Worm (Caenorhabditis elegans) whole organism, L3 larva: ENCODE results near the gene F29A7.6.

Experiments used
- ZK546.5 ChIP-seq: sonication (generic microtip); optimal IDR thresholded peaks from 2 replicates; lab custom pipeline; 2017; ENCODE audit warnings: missing biosample characterization, missing genetic modification characterization
- ama-1 ChIP-seq: fragments of 150-350 bp; optimal IDR thresholded peaks from 2 replicates; lab custom pipeline; 2018
- fkh-10 ChIP-seq: sonication (generic microtip); optimal IDR thresholded peaks from 2 replicates; lab custom pipeline; 2017; ENCODE audit warnings: missing biosample characterization, missing genetic modification reagents, missing genetic modification characterization
- unc-62 ChIP-seq: fragments of 150-350 bp; sonication (generic microtip); optimal IDR thresholded peaks from 4 replicates; lab custom pipeline; 2014; ENCODE audit warnings: missing biosample characterization, missing genetic modification reagents, missing genetic modification characterization

ce11 chrII:2781355-2781754 is 28.9 kb upstream of the F29A7.6 start, which contains the start of gene F08D12.2:
- no peak for TF ChIP-seq unc-62 (GFP tag; lab: Kevin White, UChicago)
- TF ChIP-seq ama-1 (lab: Kevin White, UChicago), result no peak
- TF ChIP-seq ZK546.5 (tag; lab: Kevin White, UChicago), result no peak
- no peak for TF ChIP-seq fkh-10 (GFP tag; lab: Kevin White, UChicago)
